Fruit fly (Drosophila melanogaster) whole organism, embryonic: ENCODE data around the gene CG31804.

Experiments used
- Atf-2 ChIP-seq: fragments of 200-800 bp; sonication (Bioruptor generic); optimal IDR thresholded peaks from 2 replicates; lab custom pipeline; 2016; ENCODE audit warnings: missing biosample characterization, missing genetic modification characterization
- Awh ChIP-seq: fragments of 200-800 bp; sonication (Bioruptor generic); IDR thresholded peaks from 2 replicates; pipeline ENCODE4, ENCODE4 v1.3.6; 2022; ENCODE audit warnings: missing biosample characterization, missing genetic modification characterization
- CG11093 ChIP-seq: fragments of 200-800 bp; sonication (Bioruptor generic); IDR thresholded peaks from 3 replicates; pipeline ENCODE4 v1.3.6; 2022; ENCODE audit warnings: missing biosample characterization, missing genetic modification characterization
- CG13296 ChIP-seq: fragments of 200-800 bp; sonication (Bioruptor generic); optimal IDR thresholded peaks from 3 replicates; lab custom pipeline; 2018; ENCODE audit warnings: missing biosample characterization, mild to moderate bottlenecking, missing genetic modification characterization
- CG13624 ChIP-seq: fragments of 200-800 bp; sonication (Bioruptor generic); optimal IDR thresholded peaks from 2 replicates; lab custom pipeline; 2016; ENCODE audit warnings: missing biosample characterization, missing genetic modification characterization
- CG14667 ChIP-seq: fragments of 200-800 bp; sonication (Bioruptor generic); IDR thresholded peaks from 2 replicates; pipeline ENCODE4 v1.3.6; 2022; ENCODE audit warnings: missing biosample characterization, missing genetic modification characterization
- CG14860 ChIP-seq: fragments of 200-800 bp; sonication (Bioruptor generic); IDR thresholded peaks from 3 replicates; pipeline ENCODE4 v1.3.6; 2022; ENCODE audit warnings: missing biosample characterization, missing genetic modification characterization; ENCODE audit not compliant: partially characterized antibody
- CG1603 ChIP-seq: fragments of 200-800 bp; sonication (Bioruptor generic); optimal IDR thresholded peaks from 2 replicates; lab custom pipeline; 2019; ENCODE audit warnings: missing biosample characterization, mild to moderate bottlenecking, missing genetic modification characterization, moderate library complexity
- CG16779 ChIP-seq: fragments of 200-800 bp; sonication (Bioruptor generic); IDR thresholded peaks from 2 replicates; pipeline ENCODE4 v1.3.6; 2022; ENCODE audit warnings: missing biosample characterization, missing genetic modification characterization
- CG18011 ChIP-seq: fragments of 200-800 bp; sonication (Bioruptor generic); optimal IDR thresholded peaks from 2 replicates; lab custom pipeline; 2017; ENCODE audit warnings: missing biosample characterization, missing genetic modification characterization, mild to moderate bottlenecking, moderate library complexity, missing genotype
- CG34376 ChIP-seq: fragments of 200-800 bp; sonication (Bioruptor generic); optimal IDR thresholded peaks from 2 replicates; lab custom pipeline; 2018; ENCODE audit warnings: missing biosample characterization, mild to moderate bottlenecking, missing genetic modification characterization
- CG3847 ChIP-seq: fragments of 200-800 bp; sonication (Bioruptor generic); IDR thresholded peaks from 2 replicates; pipeline ENCODE4 v1.3.6; 2022; ENCODE audit warnings: missing biosample characterization, missing genetic modification characterization
- CG4282 ChIP-seq: fragments of 200-800 bp; sonication (Bioruptor generic); optimal IDR thresholded peaks from 2 replicates; lab custom pipeline; 2016; ENCODE audit warnings: missing biosample characterization, missing genetic modification characterization
- CG6689 ChIP-seq: fragments of 200-800 bp; sonication (Bioruptor generic); IDR thresholded peaks from 2 replicates; pipeline ENCODE4 v1.3.6; 2022; ENCODE audit warnings: missing biosample characterization, missing genetic modification characterization
- CG7928 ChIP-seq: fragments of 200-800 bp; sonication (Bioruptor generic); optimal IDR thresholded peaks from 2 replicates; lab custom pipeline; 2017; ENCODE audit warnings: missing biosample characterization, mild to moderate bottlenecking, missing genetic modification characterization
- CkIIα-i1 ChIP-seq: fragments of 200-800 bp; sonication (Bioruptor generic); IDR thresholded peaks from 2 replicates; pipeline ENCODE4 v1.3.6; 2022; ENCODE audit warnings: missing biosample characterization, missing genetic modification characterization
- Dp ChIP-seq: fragments of 200-800 bp; sonication (Bioruptor generic); optimal IDR thresholded peaks from 2 replicates; lab custom pipeline; 2018; ENCODE audit warnings: missing biosample characterization, mild to moderate bottlenecking, missing genetic modification characterization, moderate library complexity
- GATAe ChIP-seq: fragments of 200-800 bp; sonication (Bioruptor generic); conservative IDR thresholded peaks from 2 replicates; pipeline ENCODE4 v1.3.6; 2022; ENCODE audit warnings: missing biosample characterization, missing genetic modification characterization
- Hmx ChIP-seq: fragments of 200-800 bp; sonication (Bioruptor generic); optimal IDR thresholded peaks from 2 replicates; lab custom pipeline; 2016; ENCODE audit warnings: missing biosample characterization, missing genetic modification characterization
- MTF-1 ChIP-seq: fragments of 200-800 bp; sonication (Bioruptor generic); optimal IDR thresholded peaks from 2 replicates; lab custom pipeline; 2018; ENCODE audit warnings: missing biosample characterization, mild to moderate bottlenecking, missing genetic modification characterization, borderline replicate concordance
- Mes4 ChIP-seq: fragments of 200-800 bp; sonication (Bioruptor generic); optimal IDR thresholded peaks from 2 replicates; lab custom pipeline; 2016; ENCODE audit warnings: missing biosample characterization, missing genetic modification characterization
- Optix ChIP-seq: fragments of 200-800 bp; sonication (Bioruptor generic); IDR thresholded peaks from 3 replicates; pipeline ENCODE4 v1.3.6; 2022; ENCODE audit warnings: missing biosample characterization, missing genetic modification characterization
- Pdp1 ChIP-seq, 2 experiments: fragments of 200-800 bp; sonication (Bioruptor generic); optimal IDR thresholded peaks; 3 replicates each; lab custom pipeline; 2016; ENCODE audit warnings: missing biosample characterization in 2 of 2, missing genetic modification characterization in 2 of 2, mild to moderate bottlenecking in 1 of 2, moderate library complexity in 1 of 2
- Scr ChIP-seq: fragments of 200-800 bp; sonication (Bioruptor generic); IDR thresholded peaks from 2 replicates; pipeline ENCODE4 v1.3.6; 2022; ENCODE audit warnings: missing biosample characterization, missing genetic modification characterization; ENCODE audit not compliant: partially characterized antibody
- Side ChIP-seq: fragments of 200-800 bp; sonication (Bioruptor generic); optimal IDR thresholded peaks from 2 replicates; lab custom pipeline; 2016; ENCODE audit warnings: missing biosample characterization, missing genetic modification characterization
- Trl ChIP-seq, 3 experiments: fragments of >200 bp in 2 of 3; fragments of 200-800 bp in 1 of 3; sonication (Bioruptor generic) in 1 of 3; optimal IDR thresholded peaks; 2 replicates in 1 of 3; 3 replicates in 2 of 3; lab custom pipeline; 2016 to 2017; ENCODE audit warnings: missing biosample characterization in 1 of 3, missing genetic modification characterization in 1 of 3
- ac ChIP-seq: fragments of 200-800 bp; sonication (Bioruptor generic); optimal IDR thresholded peaks from 3 replicates; lab custom pipeline; 2017; ENCODE audit warnings: missing biosample characterization, mild to moderate bottlenecking, missing genetic modification characterization
- aop ChIP-seq: fragments of 200-800 bp; sonication (Bioruptor generic); IDR thresholded peaks from 2 replicates; pipeline ENCODE4 v1.3.6; 2022; ENCODE audit warnings: missing biosample characterization, missing genetic modification characterization
- ap ChIP-seq: fragments of 200-800 bp; sonication (Bioruptor generic); IDR thresholded peaks from 2 replicates; pipeline ENCODE4 v1.3.6; 2022; ENCODE audit warnings: missing biosample characterization, missing genetic modification characterization
- bigmax ChIP-seq: fragments of 200-800 bp; sonication (Bioruptor generic); optimal IDR thresholded peaks from 2 replicates; lab custom pipeline; 2018; ENCODE audit warnings: missing biosample characterization, mild to moderate bottlenecking, missing genetic modification characterization
- cg ChIP-seq: fragments of 200-800 bp; sonication (Bioruptor generic); optimal IDR thresholded peaks from 3 replicates; lab custom pipeline; 2019; ENCODE audit warnings: missing biosample characterization, mild to moderate bottlenecking, missing genetic modification characterization, moderate library complexity
- crc ChIP-seq: fragments of 200-800 bp; sonication (Bioruptor generic); optimal IDR thresholded peaks from 2 replicates; lab custom pipeline; 2016; ENCODE audit warnings: missing biosample characterization, missing genetic modification characterization
- ems ChIP-seq: fragments of 200-800 bp; sonication (Bioruptor generic); optimal IDR thresholded peaks from 3 replicates; lab custom pipeline; 2016; ENCODE audit warnings: missing biosample characterization, missing genetic modification characterization
- fd3F ChIP-seq: fragments of 200-800 bp; sonication (Bioruptor generic); optimal IDR thresholded peaks from 2 replicates; lab custom pipeline; 2018; ENCODE audit warnings: missing biosample characterization, mild to moderate bottlenecking, missing genetic modification characterization, moderate library complexity
- fd64A ChIP-seq: fragments of 200-800 bp; sonication (Bioruptor generic); optimal IDR thresholded peaks from 3 replicates; lab custom pipeline; 2018; ENCODE audit warnings: missing biosample characterization, mild to moderate bottlenecking, missing genetic modification characterization
- fru ChIP-seq: fragments of >200 bp; optimal IDR thresholded peaks from 2 replicates; lab custom pipeline; 2017
- fu2 ChIP-seq: fragments of 200-800 bp; sonication (Bioruptor generic); optimal IDR thresholded peaks from 2 replicates; lab custom pipeline; 2016; ENCODE audit warnings: missing biosample characterization, missing genetic modification characterization
- insv ChIP-seq, 2 experiments: fragments of 200-800 bp; sonication (Bioruptor generic); optimal IDR thresholded peaks; 3 replicates each; lab custom pipeline; 2016 to 2018; ENCODE audit warnings: missing biosample characterization in 2 of 2, missing genetic modification characterization in 2 of 2
- kah ChIP-seq: fragments of 200-800 bp; sonication (Bioruptor generic); optimal IDR thresholded peaks from 2 replicates; lab custom pipeline; 2018; ENCODE audit warnings: missing biosample characterization, mild to moderate bottlenecking, missing genetic modification characterization
- lilli ChIP-seq: fragments of 200-800 bp; sonication (Bioruptor generic); optimal IDR thresholded peaks from 3 replicates; lab custom pipeline; 2016; ENCODE audit warnings: missing biosample characterization, missing genetic modification characterization
- lola ChIP-seq, 3 experiments: fragments of >200 bp in 2 of 3; fragments of 200-800 bp in 1 of 3; sonication (Bioruptor generic) in 1 of 3; optimal IDR thresholded peaks; 2 replicates each; lab custom pipeline; 2017 to 2019; ENCODE audit warnings: missing biosample characterization in 3 of 3, missing genetic modification characterization in 3 of 3, mild to moderate bottlenecking in 1 of 3, moderate library complexity in 1 of 3
- pb ChIP-seq: fragments of 200-800 bp; sonication (Bioruptor generic); optimal IDR thresholded peaks from 3 replicates; lab custom pipeline; 2016; ENCODE audit warnings: missing biosample characterization, missing genetic modification characterization
- pho ChIP-seq: fragments of 200-800 bp; sonication (Bioruptor generic); optimal IDR thresholded peaks from 2 replicates; lab custom pipeline; 2016; ENCODE audit warnings: missing biosample characterization, missing genetic modification characterization
- pita ChIP-seq: fragments of 200-800 bp; sonication (Bioruptor generic); optimal IDR thresholded peaks from 2 replicates; lab custom pipeline; 2017; ENCODE audit warnings: missing biosample characterization, mild to moderate bottlenecking, missing genetic modification characterization
- rib ChIP-seq: fragments of 200-800 bp; sonication (Bioruptor generic); IDR thresholded peaks from 2 replicates; pipeline ENCODE4 v1.3.6; 2022; ENCODE audit warnings: missing biosample characterization, missing genetic modification characterization
- seq ChIP-seq: fragments of 200-800 bp; sonication (Bioruptor generic); IDR thresholded peaks from 2 replicates; pipeline ENCODE4 v1.3.6; 2022; ENCODE audit warnings: missing biosample characterization, missing genetic modification characterization
- slbo ChIP-seq: fragments of 200-800 bp; sonication (Bioruptor generic); IDR thresholded peaks from 2 replicates; pipeline ENCODE4 v1.3.6; 2022; ENCODE audit warnings: missing biosample characterization, missing genetic modification characterization
- sob ChIP-seq: fragments of 200-800 bp; sonication (Bioruptor generic); IDR thresholded peaks from 2 replicates; pipeline ENCODE4 v1.3.6; 2022; ENCODE audit warnings: missing biosample characterization, missing genetic modification characterization
- tin ChIP-seq: fragments of 200-800 bp; sonication (Bioruptor generic); optimal IDR thresholded peaks from 3 replicates; lab custom pipeline; 2016; ENCODE audit warnings: missing biosample characterization, missing genetic modification characterization
- wdn ChIP-seq: fragments of 200-800 bp; sonication (Bioruptor generic); IDR thresholded peaks from 2 replicates; pipeline ENCODE4 v1.3.6; 2022; ENCODE audit warnings: missing biosample characterization, missing genetic modification characterization
- wor ChIP-seq: fragments of 200-800 bp; sonication (Bioruptor generic); IDR thresholded peaks from 2 replicates; pipeline ENCODE4 v1.3.6; 2022; ENCODE audit warnings: missing biosample characterization, missing genetic modification characterization

Gene CG31804

DNA sequence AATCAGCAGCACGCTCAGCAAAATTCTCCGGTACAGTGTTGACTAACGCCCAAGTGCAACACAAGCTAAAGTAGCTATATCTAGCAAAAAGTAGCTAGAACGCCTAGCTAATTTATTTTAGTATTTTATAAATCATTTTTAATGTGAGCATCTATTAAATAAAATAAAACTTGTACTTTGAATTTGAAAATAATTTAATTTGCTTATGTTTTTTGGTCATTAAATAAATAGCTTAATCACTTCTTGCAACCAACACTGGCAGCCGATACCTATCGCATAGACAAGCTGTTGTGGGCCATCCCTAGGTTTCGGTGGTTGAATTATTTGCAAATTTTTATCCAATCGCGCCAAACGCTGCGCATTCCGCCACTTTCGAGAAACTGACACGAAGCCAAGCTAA is 47.1 kb downstream of the CG31804 start, which contains the start of the genes Polr2J and CG15141 (continued):
- TF ChIP-seq pita (GFP tag; lab: Kevin White, UChicago), result no peak
- TF ChIP-seq lola (GFP tag; optimal IDR thresholded peaks at IDR 0.05; lab: Kevin White, UChicago), result peak in 1 of 3 experiments; percentile 88
- no peak; the same call in 1 of the 2 replicates for TF ChIP-seq aop
- TF ChIP-seq Atf-2 (GFP tag; lab: Kevin White, UChicago), result peak; percentile 55
- peak; percentile 88 for TF ChIP-seq pho (GFP tag; lab: Kevin White, UChicago)
- no peak for TF ChIP-seq Side (GFP tag; lab: Kevin White, UChicago)
- peak; percentile 75 for TF ChIP-seq CG14860 (GFP tag; lab: Robert Waterston, UW)
- TF ChIP-seq Mes4 (GFP tag; lab: Kevin White, UChicago), result peak; percentile 63
- peak; percentile 40 for TF ChIP-seq seq
- TF ChIP-seq Scr (GFP tag; lab: Robert Waterston, UW), result peak; percentile 94
- peak; percentile 73 for TF ChIP-seq CG13296 (GFP tag; lab: Kevin White, UChicago)
- TF ChIP-seq tin (GFP tag; lab: Kevin White, UChicago), result peak; percentile 85
- peak; percentile 73; the same call in 1 of the 3 replicates for TF ChIP-seq Optix (GFP tag; lab: Robert Waterston, UW)
- peak; percentile 80 for TF ChIP-seq wor
- TF ChIP-seq GATAe (GFP tag; lab: Robert Waterston, UW), result no peak; the same call in 1 of the 2 replicates
- peak; percentile 11 for TF ChIP-seq pb
- peak; percentile 79 for TF ChIP-seq ems (GFP tag; lab: Kevin White, UChicago)
- TF ChIP-seq CG3847 (GFP tag; lab: Robert Waterston, UW), result peak; percentile 94
- no peak for TF ChIP-seq ac (GFP tag; lab: Kevin White, UChicago)
- TF ChIP-seq CG16779, result peak; percentile 27; the same call in 1 of the 2 replicates
- peak; percentile 84 for TF ChIP-seq fd3F (GFP tag; lab: Kevin White, UChicago)
- no peak for TF ChIP-seq fd64A (GFP tag; lab: Kevin White, UChicago)
- peak; percentile 78 for TF ChIP-seq CG13624
- peak; percentile 25 for TF ChIP-seq kah (GFP tag; lab: Kevin White, UChicago)
- peak; percentile 94 for TF ChIP-seq slbo (GFP tag; lab: Robert Waterston, UW)
- no peak for TF ChIP-seq MTF-1
- peak; percentile 74 for TF ChIP-seq CG18011 (GFP tag; lab: Kevin White, UChicago)
- TF ChIP-seq Pdp1 (GFP tag; optimal IDR thresholded peaks at IDR 0.05; lab: Kevin White, UChicago), result peak in 1 of 2 experiments; percentile 75
- TF ChIP-seq Trl (optimal IDR thresholded peaks at IDR 0.05; lab: Kevin White, UChicago), result no peak
- TF ChIP-seq Trl (GFP tag; optimal IDR thresholded peaks at IDR 0.05; lab: Kevin White, UChicago), result peak; percentile 67
- peak; percentile 68 for TF ChIP-seq CG7928
- peak; percentile 76 for TF ChIP-seq CG34376 (GFP tag; lab: Kevin White, UChicago)
- TF ChIP-seq bigmax (GFP tag; lab: Kevin White, UChicago), result no peak
- TF ChIP-seq crc, result no peak
- no peak for TF ChIP-seq CG4282 (GFP tag; lab: Kevin White, UChicago)
- TF ChIP-seq CG14667 (GFP tag; lab: Robert Waterston, UW), result peak; percentile 80
- peak; percentile 93 for TF ChIP-seq sob
- peak; percentile 80 for TF ChIP-seq rib
- TF ChIP-seq Awh (GFP tag; lab: Robert Waterston, UW), result peak; percentile 37; the same call in 1 of the 2 replicates
- TF ChIP-seq ap (GFP tag; lab: Robert Waterston, UW), result peak; percentile 76; the same call in 1 of the 2 replicates
- TF ChIP-seq Hmx (GFP tag; lab: Kevin White, UChicago), result peak; percentile 24
- peak; percentile 82 for TF ChIP-seq wdn
- TF ChIP-seq insv (GFP tag; optimal IDR thresholded peaks at IDR 0.05; lab: Kevin White, UChicago), result peak in 1 of 2 experiments; percentile 49
- peak; percentile 45 for TF ChIP-seq Dp (GFP tag; lab: Kevin White, UChicago)
- no peak for TF ChIP-seq cg (GFP tag; lab: Kevin White, UChicago)
- no peak for TF ChIP-seq CkIIα-i1 (GFP tag; lab: Robert Waterston, UW)
- TF ChIP-seq CG6689, result peak; percentile 86
- TF ChIP-seq CG1603 (tag; lab: Kevin White, UChicago), result peak; percentile 59
- TF ChIP-seq lilli (GFP tag; lab: Kevin White, UChicago), result peak; percentile 93
- TF ChIP-seq fu2 (GFP tag; lab: Kevin White, UChicago), result peak; percentile 82
- TF ChIP-seq CG11093 (GFP tag; lab: Robert Waterston, UW), result peak; percentile 72; the same call in 2 of the 3 replicates
- TF ChIP-seq fru (lab: Kevin White, UChicago), result no peak
